Fruit fly (Drosophila melanogaster) whole organism, pupa: ENCODE measurements around the gene CG13049.

ENCODE experiments used
- CG10348 ChIP-seq: fragments of 200-800 bp; sonication (Bioruptor generic); IDR thresholded peaks from 2 replicates; pipeline ENCODE4 v1.3.6; 2022; ENCODE audit warnings: missing biosample characterization, missing genetic modification characterization
- CG12605 ChIP-seq: fragments of 200-800 bp; sonication (Bioruptor generic); IDR thresholded peaks from 2 replicates; pipeline ENCODE4 v1.3.6; 2022; ENCODE audit warnings: missing biosample characterization, missing genetic modification characterization
- CG13204 ChIP-seq: fragments of 200-800 bp; sonication (Bioruptor generic); optimal IDR thresholded peaks from 2 replicates; lab custom pipeline; 2018; ENCODE audit warnings: missing biosample characterization, mild to moderate bottlenecking, missing genetic modification characterization, moderate library complexity
- CG14655 ChIP-seq: fragments of 200-800 bp; sonication (Bioruptor generic); optimal IDR thresholded peaks from 3 replicates; lab custom pipeline; 2017; ENCODE audit warnings: mild to moderate bottlenecking, missing biosample characterization, missing genetic modification reagents, missing genetic modification characterization
- CG15710 ChIP-seq: fragments of 200-800 bp; sonication (Bioruptor generic); optimal IDR thresholded peaks from 2 replicates; lab custom pipeline; 2018; ENCODE audit warnings: missing biosample characterization, mild to moderate bottlenecking, missing genetic modification characterization, moderate library complexity
- CG17806 ChIP-seq: fragments of 200-800 bp; sonication (Bioruptor generic); optimal IDR thresholded peaks from 2 replicates; lab custom pipeline; 2018; ENCODE audit warnings: missing biosample characterization, mild to moderate bottlenecking, missing genetic modification characterization, moderate library complexity
- CG32121 ChIP-seq: fragments of 200-800 bp; sonication (Bioruptor generic); IDR thresholded peaks from 2 replicates; pipeline ENCODE4 v1.3.6; 2022; ENCODE audit warnings: missing biosample characterization, missing genetic modification characterization
- CG34367 ChIP-seq: fragments of 200-800 bp; sonication (Bioruptor generic); optimal IDR thresholded peaks from 2 replicates; lab custom pipeline; 2018; ENCODE audit warnings: missing biosample characterization, mild to moderate bottlenecking, missing genetic modification characterization
- CG4496 ChIP-seq: fragments of 200-800 bp; sonication (Bioruptor generic); IDR thresholded peaks from 3 replicates; pipeline ENCODE4 v1.3.6; 2022; ENCODE audit warnings: missing biosample characterization, missing genetic modification characterization
- CG8159 ChIP-seq: fragments of 200-800 bp; sonication (Bioruptor generic); optimal IDR thresholded peaks from 3 replicates; lab custom pipeline; 2018; ENCODE audit warnings: missing biosample characterization, mild to moderate bottlenecking, missing genetic modification characterization, moderate library complexity
- CG8301 ChIP-seq: fragments of 200-800 bp; sonication (Bioruptor generic); optimal IDR thresholded peaks from 2 replicates; lab custom pipeline; 2018; ENCODE audit warnings: missing biosample characterization, mild to moderate bottlenecking, missing genetic modification characterization
- CG9948 ChIP-seq: fragments of 200-800 bp; sonication (Bioruptor generic); optimal IDR thresholded peaks from 2 replicates; lab custom pipeline; 2018; ENCODE audit warnings: missing biosample characterization, mild to moderate bottlenecking, missing genetic modification characterization, moderate library complexity
- D1 ChIP-seq: fragments of 200-800 bp; sonication (Bioruptor generic); optimal IDR thresholded peaks from 2 replicates; lab custom pipeline; 2018; ENCODE audit warnings: missing biosample characterization, mild to moderate bottlenecking, missing genetic modification characterization, moderate library complexity
- EcR ChIP-seq: fragments of 200-800 bp; sonication (Bioruptor generic); optimal IDR thresholded peaks from 3 replicates; lab custom pipeline; 2019; ENCODE audit warnings: missing biosample characterization, missing genetic modification characterization, mild to moderate bottlenecking, moderate library complexity, missing genetic modification reagents
- Ets98B ChIP-seq: fragments of 200-800 bp; sonication (Bioruptor generic); IDR thresholded peaks from 2 replicates; pipeline ENCODE4 v1.3.6; 2022; ENCODE audit warnings: missing biosample characterization, missing genetic modification characterization
- Pif1A ChIP-seq: fragments of 200-800 bp; sonication (Bioruptor generic); optimal IDR thresholded peaks from 3 replicates; lab custom pipeline; 2016; ENCODE audit warnings: missing biosample characterization, missing genetic modification characterization
- Pif1B ChIP-seq: fragments of 200-800 bp; sonication (Bioruptor generic); optimal IDR thresholded peaks from 3 replicates; lab custom pipeline; 2016; ENCODE audit warnings: missing biosample characterization, missing genetic modification characterization
- Snoo ChIP-seq: fragments of 200-800 bp; sonication (Bioruptor generic); optimal IDR thresholded peaks from 3 replicates; lab custom pipeline; 2017; ENCODE audit warnings: missing biosample characterization, mild to moderate bottlenecking, missing genetic modification characterization, inconsistent platforms
- fd96Ca ChIP-seq: fragments of 200-800 bp; sonication (Bioruptor generic); IDR thresholded peaks from 3 replicates; pipeline ENCODE4 v1.3.6; 2022; ENCODE audit warnings: missing biosample characterization, missing genetic modification characterization
- gl ChIP-seq: fragments of 200-800 bp; sonication (Bioruptor generic); optimal IDR thresholded peaks from 2 replicates; lab custom pipeline; 2018; ENCODE audit warnings: missing biosample characterization, mild to moderate bottlenecking, missing genetic modification characterization
- rn ChIP-seq: fragments of 200-800 bp; sonication (Bioruptor generic); IDR thresholded peaks from 2 replicates; pipeline ENCODE4 v1.3.6; 2022; ENCODE audit warnings: missing biosample characterization, missing genetic modification characterization

CG13049 gene

dm6 chr3L:16263043-16263442 lies 18.7 kb downstream of the CG13049 start, which contains the start of gene CG13070:
CG13070 (plus strand) TSS chr3L:16263343.
- TF ChIP-seq CG10348 (GFP tag; lab: Robert Waterston, UW) = no peak
- no peak for TF ChIP-seq EcR (GFP tag; lab: Kevin White, UChicago)

- TF ChIP-seq EcR (GFP tag; lab: Kevin White, UChicago) = no peak
- TF ChIP-seq Pif1A = no peak
Observed at dm6 chr3L:16262440-16262839, 19.3 kb downstream of the CG13049 start, which contains the start of gene CG13071. CG13071 (plus strand) TSS chr3L:16262740.

DNA sequence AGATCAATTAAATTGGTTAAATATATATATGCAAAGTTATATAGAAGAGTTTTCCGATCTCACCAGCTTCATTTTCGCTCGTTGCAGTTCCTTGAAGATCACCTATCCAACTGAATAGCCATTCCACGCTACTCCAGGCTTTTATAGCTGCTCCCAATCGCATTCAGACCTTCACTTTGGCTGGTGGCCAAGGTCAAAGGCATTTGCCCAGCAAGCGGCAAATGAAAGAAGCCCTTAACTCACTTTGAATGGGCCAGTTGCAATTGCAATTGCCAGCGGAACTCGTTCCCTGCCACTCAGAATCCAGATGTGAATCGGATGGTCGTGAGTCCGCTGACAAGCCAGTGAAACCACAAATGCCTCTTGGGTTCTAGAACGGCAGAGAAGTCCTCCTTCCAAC lies 20.2 kb downstream of the CG13049 start, which contains the start of gene CG34247:
TSS of gene CG34247 (minus strand) at position 101 of the 400 bp plus-strand sequence.
- TF ChIP-seq CG34367 (no peak), EcR (GFP tag; lab: Kevin White, UChicago) (peak; percentile 15)

dm6 chr3L:16259552-16259951 lies 22.2 kb downstream of the CG13049 start, which contains the start of gene CG13053:
CG13053 (minus strand) TSS chr3L:16259722.
- TF ChIP-seq D1 (tag; lab: Kevin White, UChicago) (peak; percentile 5), CG17806 (tag; lab: Kevin White, UChicago) (peak; percentile 84), CG10348 (GFP tag; lab: Robert Waterston, UW) (no peak), CG32121 (no peak), CG14655 (GFP tag; lab: Kevin White, UChicago) (peak; percentile 57), CG34367 (peak; percentile 70), CG15710 (peak; percentile 76), CG12605 (GFP tag; lab: Robert Waterston, UW) (no peak), Ets98B (GFP tag; lab: Robert Waterston, UW) (no peak), CG8301 (no peak), Pif1A (peak; percentile 27), CG4496 (GFP tag; lab: Robert Waterston, UW) (no peak), CG13204 (GFP tag; lab: Kevin White, UChicago) (peak; percentile 31), Snoo (tag; lab: Kevin White, UChicago) (no peak), fd96Ca (GFP tag; lab: Robert Waterston, UW) (no peak), CG8159 (tag; lab: Kevin White, UChicago) (peak; percentile 82), EcR (GFP tag; lab: Kevin White, UChicago) (peak; percentile 82), rn (GFP tag; lab: Robert Waterston, UW) (no peak), Pif1B (peak; percentile 50), gl (peak; percentile 41), CG9948 (tag; lab: Kevin White, UChicago) (peak; percentile 79)

dm6 chr3L:16257118-16257627 lies 24.6 kb downstream of the CG13049 start, which contains the start of gene CG13054:
CG13054 (minus strand) TSS chr3L:16257191.
- TF ChIP-seq CG4496 (GFP tag; lab: Robert Waterston, UW) = 0 out of 3 replicates have a peak, but pooled peaks have one; percentile 48
- no peak for TF ChIP-seq D1 (tag; lab: Kevin White, UChicago)
- TF ChIP-seq CG12605 (GFP tag; lab: Robert Waterston, UW) = peak; percentile 65; the same call in 1 of the 2 replicates

- TF ChIP-seq CG14655 (GFP tag; lab: Kevin White, UChicago) (no peak), gl (no peak), CG32121 (no peak), CG13204 (GFP tag; lab: Kevin White, UChicago) (no peak), CG17806 (tag; lab: Kevin White, UChicago) (no peak), Pif1B (no peak), Ets98B (GFP tag; lab: Robert Waterston, UW) (no peak), rn (GFP tag; lab: Robert Waterston, UW) (no peak), CG34367 (no peak), Pif1A (no peak), CG8301 (no peak), CG9948 (tag; lab: Kevin White, UChicago) (no peak), Snoo (tag; lab: Kevin White, UChicago) (no peak), CG10348 (GFP tag; lab: Robert Waterston, UW) (no peak), CG8159 (tag; lab: Kevin White, UChicago) (no peak), CG4496 (GFP tag; lab: Robert Waterston, UW) (no peak), CG15710 (no peak), fd96Ca (GFP tag; lab: Robert Waterston, UW) (no peak), CG12605 (GFP tag; lab: Robert Waterston, UW) (no peak), EcR (GFP tag; lab: Kevin White, UChicago) (no peak)
Observed at dm6 chr3L:16252255-16252654, 29.5 kb downstream of the CG13049 start, which contains the start of gene CG13055. CG13055 (minus strand) TSS chr3L:16252355.

- TF ChIP-seq Pif1B (no peak), EcR (GFP tag; lab: Kevin White, UChicago) (peak; percentile 79)
Observed at dm6 chr3L:16241296-16241695, 40.4 kb downstream of the CG13049 start.
